Worm (Caenorhabditis elegans) whole organism, early embryonic: ENCODE measurements around the gene C44B7.5.

ENCODE experiments used
- F13C5.2 ChIP-seq: sonication (generic microtip); optimal IDR thresholded peaks from 2 replicates; lab custom pipeline; 2017; ENCODE audit warnings: mild to moderate bottlenecking, missing genetic modification characterization, inconsistent platforms, missing compliant biosample characterization
- ama-1 ChIP-seq: fragments of 150-350 bp; optimal IDR thresholded peaks from 2 replicates; lab custom pipeline; 2014
- scrt-1 ChIP-seq: fragments of 200-800 bp; sonication (Bioruptor generic); IDR thresholded peaks from 2 replicates; pipeline ENCODE4 v1.3.6; 2022; ENCODE audit warnings: missing genetic modification characterization, missing compliant biosample characterization
- tra-4 ChIP-seq: sonication (generic microtip); optimal IDR thresholded peaks from 2 replicates; lab custom pipeline; 2017; ENCODE audit warnings: missing genetic modification characterization, missing compliant biosample characterization

DNA sequence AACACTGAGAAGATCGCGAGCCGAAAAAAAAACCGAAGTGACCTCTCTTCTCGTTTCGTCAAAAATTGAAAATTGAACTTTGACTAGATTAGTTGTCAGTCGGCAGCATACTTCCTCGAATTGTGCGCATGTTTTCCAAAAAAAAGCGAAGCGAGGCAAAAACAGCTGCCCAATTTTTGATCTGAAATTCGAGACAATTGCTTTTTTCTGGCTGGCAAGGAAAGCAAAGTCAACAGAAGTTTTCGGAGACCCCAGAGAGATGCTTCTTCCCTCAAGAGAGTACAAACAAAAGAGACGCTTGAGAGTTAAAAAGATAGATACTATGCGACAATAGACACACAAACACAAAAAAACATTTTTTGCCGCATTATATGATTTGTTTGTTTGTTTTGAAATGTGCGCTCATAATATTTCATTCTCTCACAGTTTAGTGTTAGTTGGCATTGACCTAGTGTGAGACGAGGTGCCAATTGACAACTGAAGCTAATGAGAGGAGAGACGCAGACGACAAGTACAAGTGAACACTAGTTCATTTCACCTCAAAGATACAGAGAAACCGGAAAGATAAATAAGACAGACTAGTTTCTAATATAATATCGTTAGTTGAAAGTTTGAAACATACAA lies 36.3 kb downstream of the C44B7.5 start:
- TF ChIP-seq ama-1 (lab: Kevin White, UChicago) (no peak), F13C5.2 (tag; lab: Kevin White, UChicago) (no peak), tra-4 (tag; lab: Kevin White, UChicago) (no peak), scrt-1 (GFP tag; lab: Robert Waterston, UW) (no peak)
